Fruit fly (Drosophila melanogaster): ENCODE data around the gene Acp29AB.

- TF ChIP-seq CTCF (optimal IDR thresholded peaks at IDR 0.05) (no peak), CG8478 (optimal IDR thresholded peaks at IDR 0.05) (no peak)
Observed at dm6 chr2L:8344536-8344935, 48.5 kb downstream of the Acp29AB start.
